Fruit fly (Drosophila melanogaster) whole organism, embryonic: ENCODE measurements around the gene sll.

Experiments used
- Aef1 ChIP-seq: fragments of 200-800 bp; sonication (Bioruptor generic); IDR thresholded peaks from 3 replicates; pipeline ENCODE4 v1.3.6; 2022; ENCODE audit warnings: missing biosample characterization, missing genetic modification characterization
- Asciz ChIP-seq: fragments of 200-800 bp; sonication (Bioruptor generic); optimal IDR thresholded peaks from 2 replicates; lab custom pipeline; 2017; ENCODE audit warnings: missing biosample characterization, mild to moderate bottlenecking, missing genetic modification characterization, missing genetic modification reagents
- Bdp1 ChIP-seq: fragments of 200-800 bp; sonication (Bioruptor generic); optimal IDR thresholded peaks from 3 replicates; lab custom pipeline; 2016; ENCODE audit warnings: missing biosample characterization, missing genetic modification characterization
- Bgb ChIP-seq: fragments of 200-800 bp; sonication (Bioruptor generic); IDR thresholded peaks from 2 replicates; pipeline ENCODE4 v1.3.6; 2022; ENCODE audit warnings: missing biosample characterization, missing genetic modification characterization; ENCODE audit not compliant: partially characterized antibody
- CG13287 ChIP-seq: fragments of 200-800 bp; sonication (Bioruptor generic); IDR thresholded peaks from 2 replicates; pipeline ENCODE4 v1.3.6; 2022; ENCODE audit warnings: missing biosample characterization, missing genetic modification characterization; ENCODE audit not compliant: partially characterized antibody
- CG14860 ChIP-seq: fragments of 200-800 bp; sonication (Bioruptor generic); IDR thresholded peaks from 3 replicates; pipeline ENCODE4 v1.3.6; 2022; ENCODE audit warnings: missing biosample characterization, missing genetic modification characterization; ENCODE audit not compliant: partially characterized antibody
- CG16813 ChIP-seq: fragments of 200-800 bp; sonication (Bioruptor generic); IDR thresholded peaks from 3 replicates; pipeline ENCODE4 v1.3.6; 2022; ENCODE audit warnings: missing biosample characterization, missing genetic modification characterization; ENCODE audit not compliant: partially characterized antibody
- CG16815 ChIP-seq: fragments of 200-800 bp; sonication (Bioruptor generic); optimal IDR thresholded peaks from 3 replicates; lab custom pipeline; 2017; ENCODE audit warnings: missing biosample characterization, mild to moderate bottlenecking, missing genetic modification characterization
- CG33557 ChIP-seq: fragments of 200-800 bp; sonication (Bioruptor generic); optimal IDR thresholded peaks from 2 replicates; lab custom pipeline; 2019; ENCODE audit warnings: missing biosample characterization, mild to moderate bottlenecking, missing genetic modification characterization, moderate library complexity
- CG34224 ChIP-seq: fragments of 200-800 bp; sonication (Bioruptor generic); IDR thresholded peaks from 3 replicates; pipeline ENCODE4 v1.3.6; 2022; ENCODE audit warnings: missing biosample characterization, missing genetic modification characterization; ENCODE audit not compliant: partially characterized antibody
- CG34376 ChIP-seq: fragments of 200-800 bp; sonication (Bioruptor generic); optimal IDR thresholded peaks from 2 replicates; lab custom pipeline; 2018; ENCODE audit warnings: missing biosample characterization, mild to moderate bottlenecking, missing genetic modification characterization
- CG3995 ChIP-seq: fragments of 200-800 bp; sonication (Bioruptor generic); optimal IDR thresholded peaks from 3 replicates; lab custom pipeline; 2016; ENCODE audit warnings: missing biosample characterization, missing genetic modification characterization
- CG43689 ChIP-seq: fragments of 200-800 bp; sonication (Bioruptor generic); IDR thresholded peaks from 2 replicates; pipeline ENCODE4 v1.3.6; 2022; ENCODE audit warnings: missing biosample characterization, missing genetic modification characterization
- CG4854 ChIP-seq: fragments of 200-800 bp; sonication (Bioruptor generic); optimal IDR thresholded peaks from 2 replicates; lab custom pipeline; 2016; ENCODE audit warnings: missing biosample characterization, missing genetic modification characterization, inconsistent platforms
- CG7963 ChIP-seq: fragments of 200-800 bp; sonication (Bioruptor generic); IDR thresholded peaks from 3 replicates; pipeline ENCODE4 v1.3.6; 2022; ENCODE audit warnings: missing biosample characterization, missing genetic modification characterization; ENCODE audit not compliant: partially characterized antibody
- CG9215 ChIP-seq: fragments of 200-800 bp; sonication (Bioruptor generic); IDR thresholded peaks from 2 replicates; pipeline ENCODE4 v1.3.6; 2022; ENCODE audit warnings: missing biosample characterization, missing genetic modification characterization
- Eip74EF ChIP-seq, 2 experiments: fragments of 200-800 bp in 1 of 2; fragments of >200 bp in 1 of 2; sonication (Bioruptor generic) in 1 of 2; optimal IDR thresholded peaks; 2 replicates each; lab custom pipeline; 2017 to 2019; ENCODE audit warnings: missing biosample characterization in 2 of 2, missing genetic modification characterization in 2 of 2, mild to moderate bottlenecking in 1 of 2, moderate library complexity in 1 of 2
- Hmx ChIP-seq: fragments of 200-800 bp; sonication (Bioruptor generic); optimal IDR thresholded peaks from 2 replicates; lab custom pipeline; 2016; ENCODE audit warnings: missing biosample characterization, missing genetic modification characterization
- Hr3 ChIP-seq: fragments of 200-800 bp; sonication (Bioruptor generic); optimal IDR thresholded peaks from 3 replicates; lab custom pipeline; 2016; ENCODE audit warnings: missing biosample characterization, missing genetic modification characterization
- Hr51 ChIP-seq, 2 experiments: fragments of 200-800 bp; sonication (Bioruptor generic); optimal IDR thresholded peaks; 2 replicates in 1 of 2; 3 replicates in 1 of 2; lab custom pipeline; 2016 to 2018; ENCODE audit warnings: missing biosample characterization in 2 of 2, missing genetic modification characterization in 2 of 2, mild to moderate bottlenecking in 1 of 2, moderate library complexity in 1 of 2
- Med ChIP-seq: fragments of 200-800 bp; sonication (Bioruptor generic); peaks from one replicate; lab custom pipeline; 2016; ENCODE audit warnings: missing biosample characterization, missing genetic modification characterization, mild to moderate bottlenecking, inconsistent platforms, moderate library complexity
- NK7.1 ChIP-seq: fragments of 200-800 bp; sonication (Bioruptor generic); optimal IDR thresholded peaks from 3 replicates; lab custom pipeline; 2016; ENCODE audit warnings: missing biosample characterization, missing genetic modification characterization
- Opbp ChIP-seq: fragments of 200-800 bp; sonication (Bioruptor generic); IDR thresholded peaks from 3 replicates; pipeline ENCODE4 v1.3.6; 2022; ENCODE audit warnings: missing biosample characterization, missing genetic modification characterization; ENCODE audit not compliant: partially characterized antibody
- Scr ChIP-seq: fragments of 200-800 bp; sonication (Bioruptor generic); IDR thresholded peaks from 2 replicates; pipeline ENCODE4 v1.3.6; 2022; ENCODE audit warnings: missing biosample characterization, missing genetic modification characterization; ENCODE audit not compliant: partially characterized antibody
- Stat92E ChIP-seq, 3 experiments: fragments of >200 bp in 2 of 3; fragments of 200-800 bp in 1 of 3; sonication (Bioruptor generic) in 1 of 3; optimal IDR thresholded peaks; 2 replicates each; lab custom pipeline; 2017 to 2019; ENCODE audit warnings: missing biosample characterization in 3 of 3, missing genetic modification characterization in 3 of 3, mild to moderate bottlenecking in 1 of 3, moderate library complexity in 1 of 3
- amos ChIP-seq: fragments of 200-800 bp; sonication (Bioruptor generic); IDR thresholded peaks from 2 replicates; pipeline ENCODE4 v1.3.6; 2022; ENCODE audit warnings: missing biosample characterization, missing genetic modification characterization; ENCODE audit not compliant: partially characterized antibody
- aop ChIP-seq: fragments of 200-800 bp; sonication (Bioruptor generic); IDR thresholded peaks from 2 replicates; pipeline ENCODE4 v1.3.6; 2022; ENCODE audit warnings: missing biosample characterization, missing genetic modification characterization
- ato ChIP-seq: fragments of 200-800 bp; sonication (Bioruptor generic); IDR thresholded peaks from 2 replicates; pipeline ENCODE4 v1.3.6; 2022; ENCODE audit warnings: missing biosample characterization, missing genetic modification characterization; ENCODE audit not compliant: partially characterized antibody
- bbx ChIP-seq: fragments of 200-800 bp; sonication (Bioruptor generic); IDR thresholded peaks from 2 replicates; pipeline ENCODE4 v1.3.6; 2022; ENCODE audit warnings: missing biosample characterization, missing genetic modification characterization; ENCODE audit not compliant: partially characterized antibody
- chinmo ChIP-seq: fragments of 200-800 bp; sonication (Bioruptor generic); IDR thresholded peaks from 4 replicates; pipeline ENCODE4 v1.3.6; 2022; ENCODE audit warnings: missing biosample characterization, missing genetic modification characterization; ENCODE audit not compliant: partially characterized antibody
- chm ChIP-seq: fragments of 200-800 bp; sonication (Bioruptor generic); IDR thresholded peaks from 2 replicates; pipeline ENCODE4 v1.3.6; 2022; ENCODE audit warnings: missing biosample characterization, missing genetic modification characterization
- crc ChIP-seq: fragments of 200-800 bp; sonication (Bioruptor generic); optimal IDR thresholded peaks from 2 replicates; lab custom pipeline; 2016; ENCODE audit warnings: missing biosample characterization, missing genetic modification characterization
- dimm ChIP-seq: fragments of 200-800 bp; sonication (Bioruptor generic); IDR thresholded peaks from 2 replicates; pipeline ENCODE4 v1.3.6; 2022; ENCODE audit warnings: missing biosample characterization, missing genetic modification characterization
- exex ChIP-seq: fragments of 200-800 bp; sonication (Bioruptor generic); optimal IDR thresholded peaks from 4 replicates; lab custom pipeline; 2018; ENCODE audit warnings: missing biosample characterization, mild to moderate bottlenecking, missing genetic modification characterization, moderate library complexity
- ftz-f1 ChIP-seq: fragments of 200-800 bp; sonication (Bioruptor generic); optimal IDR thresholded peaks from 2 replicates; lab custom pipeline; 2016; ENCODE audit warnings: missing biosample characterization, missing genetic modification characterization
- gcm ChIP-seq: fragments of 200-800 bp; sonication (Bioruptor generic); optimal IDR thresholded peaks from 2 replicates; lab custom pipeline; 2019; ENCODE audit warnings: missing biosample characterization, mild to moderate bottlenecking, missing genetic modification characterization, moderate library complexity
- gsb ChIP-seq: fragments of 200-800 bp; sonication (Bioruptor generic); IDR thresholded peaks from 2 replicates; pipeline ENCODE4 v1.3.6; 2022; ENCODE audit warnings: missing biosample characterization, missing genetic modification characterization
- inv ChIP-seq: fragments of 200-800 bp; sonication (Bioruptor generic); IDR thresholded peaks from 2 replicates; pipeline ENCODE4 v1.3.6; 2022; ENCODE audit warnings: missing biosample characterization, missing genetic modification characterization; ENCODE audit not compliant: partially characterized antibody
- klu ChIP-seq: fragments of 200-800 bp; sonication (Bioruptor generic); IDR thresholded peaks from 2 replicates; pipeline ENCODE4 v1.3.6; 2022; ENCODE audit warnings: missing biosample characterization, missing genetic modification characterization
- knrl ChIP-seq: fragments of 200-800 bp; sonication (Bioruptor generic); IDR thresholded peaks from 3 replicates; pipeline ENCODE4 v1.3.6; 2022; ENCODE audit warnings: missing biosample characterization, missing genetic modification characterization; ENCODE audit not compliant: partially characterized antibody
- lola ChIP-seq, 3 experiments: fragments of >200 bp in 2 of 3; fragments of 200-800 bp in 1 of 3; sonication (Bioruptor generic) in 1 of 3; optimal IDR thresholded peaks; 2 replicates each; lab custom pipeline; 2017 to 2019; ENCODE audit warnings: missing biosample characterization in 3 of 3, missing genetic modification characterization in 3 of 3, mild to moderate bottlenecking in 1 of 3, moderate library complexity in 1 of 3
- pho ChIP-seq: fragments of 200-800 bp; sonication (Bioruptor generic); optimal IDR thresholded peaks from 2 replicates; lab custom pipeline; 2016; ENCODE audit warnings: missing biosample characterization, missing genetic modification characterization
- sens ChIP-seq: fragments of 200-800 bp; sonication (Bioruptor generic); peaks from one replicate; lab custom pipeline; 2016; ENCODE audit warnings: missing biosample characterization, missing genetic modification characterization
- sens-2 ChIP-seq: fragments of 200-800 bp; sonication (Bioruptor generic); IDR thresholded peaks from 2 replicates; pipeline ENCODE4 v1.3.6; 2022; ENCODE audit warnings: missing biosample characterization, missing genetic modification characterization
- tap ChIP-seq: fragments of 200-800 bp; optimal IDR thresholded peaks from 3 replicates; lab custom pipeline; 2019; ENCODE audit warnings: missing biosample characterization, mild to moderate bottlenecking, missing genetic modification characterization, moderate library complexity
- ttk ChIP-seq: fragments of 200-800 bp; sonication (Bioruptor generic); IDR thresholded peaks from 2 replicates; pipeline ENCODE4 v2.1.2; 2022; ENCODE audit warnings: missing biosample characterization, missing genetic modification characterization
- vnd ChIP-seq: fragments of 200-800 bp; sonication (Bioruptor generic); IDR thresholded peaks from 3 replicates; pipeline ENCODE4 v1.3.6; 2022; ENCODE audit warnings: missing biosample characterization, missing genetic modification characterization; ENCODE audit not compliant: partially characterized antibody
- zfh1 ChIP-seq: fragments of 200-800 bp; sonication (Bioruptor generic); IDR thresholded peaks from 3 replicates; pipeline ENCODE4 v1.3.6; 2022; ENCODE audit warnings: missing biosample characterization, missing genetic modification characterization

The sll gene

DNA sequence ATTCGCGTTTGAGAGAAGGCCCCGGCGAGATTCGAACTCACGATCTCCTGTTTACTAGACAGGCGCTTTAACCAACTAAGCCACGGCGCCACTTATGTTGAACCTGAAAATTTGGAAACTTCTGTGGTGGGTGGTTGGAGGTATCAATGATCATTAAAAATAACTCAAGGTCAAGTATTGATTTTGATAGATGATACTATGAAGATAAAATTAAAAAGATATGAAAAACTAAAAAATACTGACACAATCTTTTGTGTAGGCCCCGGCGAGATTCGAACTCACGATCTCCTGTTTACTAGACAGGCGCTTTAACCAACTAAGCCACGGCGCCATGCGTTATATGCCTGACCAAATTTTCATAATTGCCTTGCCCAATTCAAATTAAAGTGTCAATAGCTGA, 18.6 kb downstream of the sll start:
- peak; percentile 31 for TF ChIP-seq ftz-f1
- peak; percentile 45; the same call in 1 of the 2 replicates for TF ChIP-seq inv
- TF ChIP-seq CG13287 (GFP tag; lab: Robert Waterston, UW) = peak; percentile 55; the same call in 1 of the 2 replicates
- TF ChIP-seq vnd (GFP tag; lab: Robert Waterston, UW) = peak; percentile 69
- no peak for TF ChIP-seq dimm (GFP tag; lab: Robert Waterston, UW)
- peak; percentile 66; the same call in 1 of the 2 replicates for TF ChIP-seq ato (GFP tag; lab: Robert Waterston, UW)
- TF ChIP-seq Hr3 (GFP tag; lab: Kevin White, UChicago) = no peak
- TF ChIP-seq zfh1 (GFP tag; lab: Robert Waterston, UW) = peak; percentile 26; the same call in 1 of the 3 replicates
- no peak for TF ChIP-seq Aef1 (GFP tag; lab: Robert Waterston, UW)
- TF ChIP-seq CG9215 (GFP tag; lab: Robert Waterston, UW) = no peak
- no peak for TF ChIP-seq NK7.1
- no peak for TF ChIP-seq CG3995 (GFP tag; lab: Kevin White, UChicago)
- TF ChIP-seq sens-2 (GFP tag; lab: Robert Waterston, UW) = no peak
- no peak for TF ChIP-seq Hr51 (GFP tag; optimal IDR thresholded peaks at IDR 0.05; lab: Kevin White, UChicago)
- no peak for TF ChIP-seq lola (GFP tag; optimal IDR thresholded peaks at IDR 0.05; lab: Kevin White, UChicago)
- TF ChIP-seq CG14860 (GFP tag; lab: Robert Waterston, UW) = peak; percentile 68
- TF ChIP-seq chm (GFP tag; lab: Robert Waterston, UW) = no peak
- TF ChIP-seq Eip74EF (GFP tag; optimal IDR thresholded peaks at IDR 0.05; lab: Kevin White, UChicago) = peak in 1 of 2 experiments; percentile 11
- peak; percentile 78; the same call in 2 of the 3 replicates for TF ChIP-seq Opbp (GFP tag; lab: Robert Waterston, UW)
- no peak for TF ChIP-seq tap (tag; lab: Kevin White, UChicago)
- peak; percentile 56; the same call in 1 of the 4 replicates for TF ChIP-seq chinmo (GFP tag; lab: Robert Waterston, UW)
- peak; percentile 71 for TF ChIP-seq CG7963 (GFP tag; lab: Robert Waterston, UW)
- peak; percentile 99 for TF ChIP-seq Bdp1 (GFP tag; lab: Kevin White, UChicago)
- TF ChIP-seq CG34376 (GFP tag; lab: Kevin White, UChicago) = peak; percentile 79
- no peak for TF ChIP-seq gsb (GFP tag; lab: Robert Waterston, UW)
- peak; percentile 59 for TF ChIP-seq exex (tag; lab: Kevin White, UChicago)
- TF ChIP-seq Scr = peak; percentile 74
- peak; percentile 85 for TF ChIP-seq CG16813 (GFP tag; lab: Robert Waterston, UW)
- 0 out of 2 replicates have a peak, but pooled peaks have one; percentile 21 for TF ChIP-seq aop (GFP tag; lab: Robert Waterston, UW)
- TF ChIP-seq CG34224 (GFP tag; lab: Robert Waterston, UW) = peak; percentile 29; the same call in 2 of the 3 replicates
- TF ChIP-seq bbx = peak; percentile 85
- TF ChIP-seq CG33557 (GFP tag; lab: Kevin White, UChicago) = no peak
- TF ChIP-seq CG4854 (GFP tag; lab: Kevin White, UChicago) = no peak
- TF ChIP-seq Stat92E (GFP tag; optimal IDR thresholded peaks at IDR 0.05; lab: Kevin White, UChicago) = peak in 1 of 3 experiments; percentile 54
- peak; percentile 81 for TF ChIP-seq amos
- TF ChIP-seq CG16815 (GFP tag; lab: Kevin White, UChicago) = no peak
- TF ChIP-seq pho (GFP tag; lab: Kevin White, UChicago) = no peak
- no peak for TF ChIP-seq crc (GFP tag; lab: Kevin White, UChicago)
- no peak for TF ChIP-seq klu (GFP tag; lab: Robert Waterston, UW)
- no peak for TF ChIP-seq CG43689 (GFP tag; lab: Robert Waterston, UW)
- TF ChIP-seq ttk (GFP tag; lab: Robert Waterston, UW) = no peak
- TF ChIP-seq Asciz (GFP tag; lab: Kevin White, UChicago) = no peak
- peak; percentile 82 for TF ChIP-seq sens (GFP tag; lab: Kevin White, UChicago)
- peak; percentile 55 for TF ChIP-seq Med
- TF ChIP-seq knrl (GFP tag; lab: Robert Waterston, UW) = peak; percentile 60; the same call in 1 of the 3 replicates
- no peak for TF ChIP-seq gcm (GFP tag; lab: Kevin White, UChicago)
- peak; percentile 83 for TF ChIP-seq Bgb (GFP tag; lab: Robert Waterston, UW)
- no peak for TF ChIP-seq Hmx (GFP tag; lab: Kevin White, UChicago)
